Worm (Caenorhabditis elegans) whole organism, late embryonic: ENCODE data around the gene F53F1.4.

ENCODE experiments used
- F13H6.1 ChIP-seq: sonication (generic microtip); optimal IDR thresholded peaks from 2 replicates; lab custom pipeline; 2016; ENCODE audit warnings: missing genetic modification characterization, missing compliant biosample characterization
- ama-1 ChIP-seq: fragments of 150-350 bp; optimal IDR thresholded peaks from 2 replicates; lab custom pipeline; 2014
- ceh-24 ChIP-seq: sonication (generic microtip); optimal IDR thresholded peaks from 2 replicates; lab custom pipeline; 2016; ENCODE audit warnings: mild to moderate bottlenecking, missing genetic modification characterization, missing compliant biosample characterization
- ceh-45 ChIP-seq: fragments of 200-800 bp; sonication (Bioruptor generic); IDR thresholded peaks from 2 replicates; pipeline ENCODE4 v1.3.6; 2022; ENCODE audit warnings: missing genetic modification reagents, missing genetic modification characterization, missing compliant biosample characterization
- dmd-4 ChIP-seq: sonication (generic microtip); optimal IDR thresholded peaks from 2 replicates; lab custom pipeline; 2016; ENCODE audit warnings: borderline replicate concordance, missing genetic modification characterization, missing compliant biosample characterization
- fkh-10 ChIP-seq: fragments of 150-350 bp; optimal IDR thresholded peaks from 2 replicates; lab custom pipeline; 2014; ENCODE audit warnings: missing biosample characterization, missing genetic modification reagents, missing genetic modification characterization
- nhr-11 ChIP-seq: fragments of 150-350 bp; optimal IDR thresholded peaks from 2 replicates; lab custom pipeline; 2014; ENCODE audit warnings: missing biosample characterization, missing genetic modification characterization
- pax-1 ChIP-seq: fragments of 150-350 bp; optimal IDR thresholded peaks from 2 replicates; lab custom pipeline; 2014; ENCODE audit warnings: missing biosample characterization, missing genetic modification characterization
- sdc-2 ChIP-seq: sonication (generic microtip); optimal IDR thresholded peaks from 2 replicates; lab custom pipeline; 2016; ENCODE audit warnings: missing genotype, missing genetic modification characterization, missing compliant biosample characterization

DNA sequence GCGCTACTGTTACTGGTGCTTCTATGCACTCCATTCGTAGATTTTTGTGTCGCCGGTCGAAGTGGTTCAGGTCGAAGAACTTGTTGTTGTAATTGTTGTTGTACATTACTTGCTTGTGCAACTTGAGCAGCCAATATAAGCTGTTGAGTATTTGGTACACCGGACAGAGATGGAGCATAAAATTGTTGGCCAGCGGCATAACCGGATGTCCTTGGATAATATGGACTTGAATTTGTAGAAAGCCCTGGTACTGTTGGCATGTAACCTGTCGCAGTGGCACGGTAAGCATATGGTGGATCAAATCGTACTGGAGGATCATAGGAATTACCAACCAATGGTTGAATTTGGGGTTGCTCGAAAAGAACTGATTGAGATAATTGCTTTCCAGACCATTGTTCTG, 21.9 kb upstream of the F53F1.4 start:
- TF ChIP-seq F13H6.1 (no peak), fkh-10 (GFP tag; lab: Kevin White, UChicago) (no peak), ama-1 (lab: Kevin White, UChicago) (no peak), dmd-4 (tag; lab: Kevin White, UChicago) (no peak), pax-1 (tag; lab: Kevin White, UChicago) (no peak), sdc-2 (tag; lab: Kevin White, UChicago) (no peak), ceh-45 (GFP tag; lab: Robert Waterston, UW) (no peak), ceh-24 (tag; lab: Kevin White, UChicago) (no peak), nhr-11 (tag; lab: Kevin White, UChicago) (no peak)
